Worm (Caenorhabditis elegans): ENCODE results near the gene T19H5.4.

ce11 chrII:9470027-9470426 lies 17.2 kb downstream of the T19H5.4 start, which contains the start of gene T19H5.6:
- TF ChIP-seq ces-1 (GFP tag; optimal IDR thresholded peaks at IDR 0.05) (no peak), cey-2 (tag; optimal IDR thresholded peaks at IDR 0.05; ENCODE audit: borderline replicate concordance, insufficient read depth) (no peak), hlh-11 (tag; optimal IDR thresholded peaks at IDR 0.05) (no peak), nhr-237 (tag; optimal IDR thresholded peaks at IDR 0.05) (no peak), nhr-77 (tag; optimal IDR thresholded peaks at IDR 0.05) (no peak), aha-1 (tag) (no peak), snpc-4 (tag; optimal IDR thresholded peaks at IDR 0.05) (no peak), ceh-32 (tag; optimal IDR thresholded peaks at IDR 0.05; ENCODE audit: poor library complexity) (no peak), F49E8.2 (tag; optimal IDR thresholded peaks at IDR 0.05; ENCODE audit: borderline replicate concordance) (no peak), mdl-1 (tag; optimal IDR thresholded peaks at IDR 0.05) (no peak), ztf-11 (tag; optimal IDR thresholded peaks at IDR 0.05) (no peak), nhr-6 (tag; optimal IDR thresholded peaks at IDR 0.05) (no peak), hif-1 (tag; optimal IDR thresholded peaks at IDR 0.05) (no peak), dpl-1 (GFP tag; optimal IDR thresholded peaks at IDR 0.05) (no peak)

Measured in whole organism, L4 larva.